Worm (Caenorhabditis elegans): Measurements from ENCODE around the gene nhr-203.

- no peak for TF ChIP-seq ztf-4 (tag; optimal IDR thresholded peaks at IDR 0.05)
- TF ChIP-seq ZK546.5 (tag; optimal IDR thresholded peaks at IDR 0.05), result no peak
- TF ChIP-seq lin-13 (GFP tag; optimal IDR thresholded peaks at IDR 0.05), result no peak
- TF ChIP-seq nhr-11 (tag; optimal IDR thresholded peaks at IDR 0.05), result no peak
- TF ChIP-seq nhr-77 (tag; optimal IDR thresholded peaks at IDR 0.05), result no peak
- TF ChIP-seq dmd-4 (tag; optimal IDR thresholded peaks at IDR 0.05), result no peak
- no peak for TF ChIP-seq nhr-23 (tag; optimal IDR thresholded peaks at IDR 0.05)
- TF ChIP-seq snpc-4 (tag; optimal IDR thresholded peaks at IDR 0.05), result no peak
- no peak for TF ChIP-seq fos-1 (tag; optimal IDR thresholded peaks at IDR 0.05)
- no peak for TF ChIP-seq nhr-25 (tag; optimal IDR thresholded peaks at IDR 0.05)
Measured at ce11 chrV:484285-484890, 24.8 kb downstream of the nhr-203 start, which contains the start of gene nhr-212.
